Worm (Caenorhabditis elegans): ENCODE data around the gene T24C12.3.

The T24C12.3 gene

DNA sequence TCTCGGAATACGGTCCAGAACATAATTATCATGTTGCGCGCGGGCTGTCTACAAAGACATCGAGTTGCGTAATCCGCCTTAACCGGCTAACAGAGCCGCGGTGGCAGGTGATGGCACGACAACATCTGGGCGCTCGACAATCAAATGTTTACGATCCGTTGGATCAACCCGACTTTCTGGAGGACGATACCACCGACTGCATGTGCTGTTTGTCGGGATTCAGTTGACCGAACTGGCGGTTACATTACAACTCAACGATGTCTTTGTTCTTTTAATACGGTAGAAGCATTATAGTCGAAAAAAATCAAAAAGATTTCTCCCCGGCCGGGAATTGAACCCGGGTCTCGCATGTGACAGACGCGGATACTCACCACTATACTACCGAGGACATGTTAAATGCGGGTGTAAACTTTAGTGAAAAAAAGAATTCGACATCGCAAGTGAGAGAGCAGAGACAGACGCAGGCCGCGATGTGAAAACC, 23.2 kb upstream of the T24C12.3 start (continued):
- TF ChIP-seq hmg-1.1 (GFP tag; IDR thresholded peaks at IDR 0.05) (peak; percentile 95), T20F7.1 (GFP tag; optimal IDR thresholded peaks at IDR 0.05) (no peak), D1046.2 (GFP tag; IDR thresholded peaks at IDR 0.05) (peak; percentile 83; the same call in 1 of the 2 replicates), skn-1 (tag; optimal IDR thresholded peaks at IDR 0.05) (no peak), mxl-3 (GFP tag; optimal IDR thresholded peaks at IDR 0.05) (peak; percentile 71), mdt-29 (GFP tag; IDR thresholded peaks at IDR 0.05) (peak; percentile 63; the same call in 1 of the 2 replicates), sdz-12 (GFP tag; optimal IDR thresholded peaks at IDR 0.05) (peak; percentile 71), fkh-10 (GFP tag; optimal IDR thresholded peaks at IDR 0.05) (peak; percentile 55), mxl-2 (GFP tag; conservative IDR thresholded peaks at IDR 0.05) (0 out of 2 replicates have a peak, but pooled peaks have one; percentile 37), dmd-8 (GFP tag; IDR thresholded peaks at IDR 0.05) (peak; percentile 80), lin-13 (GFP tag; optimal IDR thresholded peaks at IDR 0.05) (peak; percentile 37), nhr-42 (GFP tag; IDR thresholded peaks at IDR 0.05) (peak; percentile 82; the same call in 1 of the 2 replicates), ztf-7 (tag; optimal IDR thresholded peaks at IDR 0.05) (peak; percentile 66), pqm-1 (tag; optimal IDR thresholded peaks at IDR 0.05) (no peak), daf-16 (GFP tag; optimal IDR thresholded peaks at IDR 0.05) (peak; percentile 45 to 89), daf-16 (tag; optimal IDR thresholded peaks at IDR 0.05) (peak; percentile 63), lin-29 (GFP tag; IDR thresholded peaks at IDR 0.05) (0 out of 2 replicates have a peak, but pooled peaks have one; percentile 61), egl-43 (GFP tag; IDR thresholded peaks at IDR 0.05) (peak; percentile 94), nhr-41 (GFP tag; IDR thresholded peaks at IDR 0.05) (peak; percentile 63; the same call in 1 of the 2 replicates), lin-39 (tag; optimal IDR thresholded peaks at IDR 0.05) (no peak), ZK337.2 (GFP tag; IDR thresholded peaks at IDR 0.05) (peak; percentile 85), nhr-111 (GFP tag; optimal IDR thresholded peaks at IDR 0.05) (peak; percentile 92), ceh-44 (GFP tag; IDR thresholded peaks at IDR 0.05) (peak; percentile 73; the same call in 1 of the 2 replicates), tag-97 (GFP tag; IDR thresholded peaks at IDR 0.05) (no peak), mep-1 (tag; optimal IDR thresholded peaks at IDR 0.05) (peak; percentile 78), F44E2.7 (GFP tag; IDR thresholded peaks at IDR 0.05) (peak; percentile 71; the same call in 1 of the 2 replicates), zag-1 (tag; optimal IDR thresholded peaks at IDR 0.05) (no peak), tra-1 (GFP tag; IDR thresholded peaks at IDR 0.05) (peak; percentile 94), set-16 (GFP tag; IDR thresholded peaks at IDR 0.05) (no peak; the same call in 1 of the 2 replicates), nhr-11 (tag; optimal IDR thresholded peaks at IDR 0.05) (no peak), lin-15B (tag; optimal IDR thresholded peaks at IDR 0.05) (no peak), ces-1 (GFP tag; optimal IDR thresholded peaks at IDR 0.05) (no peak), dmd-6 (GFP tag; IDR thresholded peaks at IDR 0.05) (peak; percentile 73), spr-3 (GFP tag; optimal IDR thresholded peaks at IDR 0.05) (peak; percentile 72), rbr-2 (tag; optimal IDR thresholded peaks at IDR 0.05) (peak; percentile 72), daf-8 (GFP tag; IDR thresholded peaks at IDR 0.05) (no peak; the same call in 1 of the 2 replicates), Y75B8A.6 (GFP tag; IDR thresholded peaks at IDR 0.05) (peak; percentile 66; the same call in 1 of the 2 replicates), attf-4 (tag; optimal IDR thresholded peaks at IDR 0.05) (no peak), lir-3 (tag; optimal IDR thresholded peaks at IDR 0.05) (peak; percentile 62), saeg-2 (GFP tag; IDR thresholded peaks at IDR 0.05) (no peak), nhr-48 (tag; optimal IDR thresholded peaks at IDR 0.05) (peak; percentile 55), egl-27 (tag; optimal IDR thresholded peaks at IDR 0.05) (no peak), snpc-4 (tag; optimal IDR thresholded peaks at IDR 0.05) (no peak), daf-19 (GFP tag; conservative IDR thresholded peaks at IDR 0.05) (peak; percentile 90), nhr-237 (tag; optimal IDR thresholded peaks at IDR 0.05) (no peak), daf-12 (tag; optimal IDR thresholded peaks at IDR 0.05) (no peak), lim-7 (GFP tag; IDR thresholded peaks at IDR 0.05) (peak; percentile 90), ctbp-1 (GFP tag; IDR thresholded peaks at IDR 0.05) (peak; percentile 85), aly-2 (tag; optimal IDR thresholded peaks at IDR 0.05) (no peak), nhr-10 (tag; optimal IDR thresholded peaks at IDR 0.05) (no peak), F26F4.8 (GFP tag; conservative IDR thresholded peaks at IDR 0.05) (peak; percentile 82; the same call in 1 of the 2 replicates), Y48G9A.11 (GFP tag; IDR thresholded peaks at IDR 0.05) (peak; percentile 80)

All from whole organism, L4 larva.